Fruit fly (Drosophila melanogaster): ENCODE data around the gene Pgant6.

Pgant6 gene

DNA sequence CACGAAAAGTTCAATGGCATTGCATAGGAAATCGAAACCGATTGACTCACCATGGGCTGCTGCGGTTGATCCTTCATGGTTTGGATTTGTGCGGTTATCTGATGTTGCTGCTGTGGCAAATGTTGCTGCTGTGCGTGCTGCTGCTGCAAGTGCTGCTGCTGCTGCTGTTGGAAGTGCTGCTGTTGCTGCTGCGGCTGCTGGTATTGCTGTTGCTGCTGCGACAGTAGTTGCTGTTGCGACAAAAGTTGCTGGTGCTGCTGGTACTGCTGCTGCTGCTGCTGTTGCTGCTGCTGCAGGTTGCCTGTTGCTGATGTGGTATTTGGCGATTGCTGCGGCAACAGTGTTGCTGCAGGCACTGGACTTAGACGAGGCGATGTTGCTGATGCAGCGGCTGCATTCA lies 14.2 kb downstream of the Pgant6 start:
- TF ChIP-seq Dfd (GFP tag; optimal IDR thresholded peaks at IDR 0.05) (peak in 1 of 2 experiments; percentile 76), CG8089 (GFP tag; optimal IDR thresholded peaks at IDR 0.05) (no peak)

DNA sequence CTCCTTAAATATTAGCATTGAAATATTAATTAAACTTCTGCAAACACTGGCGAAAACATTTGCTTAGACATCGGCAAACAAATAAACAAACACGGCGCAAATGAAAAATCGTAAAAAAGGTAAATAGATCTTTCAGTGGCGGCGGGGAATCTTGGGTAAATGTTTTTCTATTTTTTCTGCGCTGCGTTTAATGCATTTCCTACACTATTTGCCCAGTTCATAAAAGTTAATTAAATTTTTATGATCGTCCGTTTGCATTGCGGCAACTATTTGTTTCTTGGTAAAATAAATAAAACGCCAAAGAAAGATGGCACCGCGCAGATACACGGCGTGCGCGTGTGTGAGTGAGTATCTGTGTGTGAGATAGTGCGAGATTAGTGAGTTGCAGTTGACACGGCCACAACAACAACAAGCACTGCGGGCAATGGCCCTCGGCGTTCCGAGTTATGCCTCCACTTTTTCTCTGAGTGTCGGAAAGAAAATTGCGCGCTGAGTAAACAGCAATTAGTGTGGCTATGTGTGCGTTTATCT lies 16.5 kb downstream of the Pgant6 start:
- no peak for TF ChIP-seq Ets97D (GFP tag; optimal IDR thresholded peaks at IDR 0.05)
- no peak for TF ChIP-seq CG3281 (GFP tag; optimal IDR thresholded peaks at IDR 0.05)
- TF ChIP-seq CG31224 (GFP tag; IDR thresholded peaks at IDR 0.05): no peak
- no peak; the same call in none of the 2 replicates for TF ChIP-seq vvl (GFP tag; IDR thresholded peaks at IDR 0.05)
- no peak for TF ChIP-seq D19B (GFP tag; optimal IDR thresholded peaks at IDR 0.05)
- TF ChIP-seq CG32772 (GFP tag; IDR thresholded peaks at IDR 0.05): no peak; the same call in 1 of the 2 replicates
- no peak for TF ChIP-seq CG12942 (GFP tag; optimal IDR thresholded peaks at IDR 0.05)
- peak; percentile 35 for TF ChIP-seq fd96Cb (tag; optimal IDR thresholded peaks at IDR 0.05)
- peak; percentile 3 for TF ChIP-seq bcd (GFP tag; optimal IDR thresholded peaks at IDR 0.05)
- peak; percentile 55 for TF ChIP-seq CG6254 (GFP tag; optimal IDR thresholded peaks at IDR 0.05)
- TF ChIP-seq dmrt11E (tag; optimal IDR thresholded peaks at IDR 0.05): peak; percentile 46
- no peak for TF ChIP-seq CG34422 (GFP tag; IDR thresholded peaks at IDR 0.05)
- peak; percentile 60 for TF ChIP-seq CG33557 (GFP tag; optimal IDR thresholded peaks at IDR 0.05)
- no peak for TF ChIP-seq CG2129 (GFP tag; IDR thresholded peaks at IDR 0.05; ENCODE audit: partially characterized antibody)
- no peak for TF ChIP-seq ken (GFP tag; IDR thresholded peaks at IDR 0.05)
- TF ChIP-seq CG13287 (GFP tag; IDR thresholded peaks at IDR 0.05; ENCODE audit: partially characterized antibody): no peak
- no peak for TF ChIP-seq Sry-β (GFP tag; optimal IDR thresholded peaks at IDR 0.05)
- no peak for TF ChIP-seq B-H1 (GFP tag; IDR thresholded peaks at IDR 0.05)
- TF ChIP-seq pum (GFP tag; optimal IDR thresholded peaks at IDR 0.05): peak; percentile 15
- no peak for TF ChIP-seq fu2 (GFP tag; optimal IDR thresholded peaks at IDR 0.05)
- no peak for TF ChIP-seq CG9437 (GFP tag; optimal IDR thresholded peaks at IDR 0.05)
- peak in 1 of 2 experiments; percentile 19 for TF ChIP-seq Hr78 (GFP tag; optimal IDR thresholded peaks at IDR 0.05)
- TF ChIP-seq gcm2 (GFP tag; optimal IDR thresholded peaks at IDR 0.05): no peak
- no peak for TF ChIP-seq NK7.1 (GFP tag; optimal IDR thresholded peaks at IDR 0.05)
- no peak for TF ChIP-seq Xbp1 (GFP tag; optimal IDR thresholded peaks at IDR 0.05)
- no peak for TF ChIP-seq CG30020 (tag; optimal IDR thresholded peaks at IDR 0.05)
- no peak for TF ChIP-seq Sin3A (optimal IDR thresholded peaks at IDR 0.05)
- no peak for TF ChIP-seq ham (GFP tag; IDR thresholded peaks at IDR 0.05)
- no peak for TF ChIP-seq psq (GFP tag; optimal IDR thresholded peaks at IDR 0.05)
- TF ChIP-seq Scr (GFP tag; IDR thresholded peaks at IDR 0.05; ENCODE audit: partially characterized antibody): no peak
- no peak for TF ChIP-seq sr (GFP tag; IDR thresholded peaks at IDR 0.05)
- no peak for TF ChIP-seq CG13775 (GFP tag; optimal IDR thresholded peaks at IDR 0.05)
- TF ChIP-seq Tbp (GFP tag; optimal IDR thresholded peaks at IDR 0.05): no peak
- no peak for TF ChIP-seq CG7372 (GFP tag; IDR thresholded peaks at IDR 0.05)
- TF ChIP-seq CG31441 (GFP tag; IDR thresholded peaks at IDR 0.05): peak; percentile 82
- TF ChIP-seq CG1233 (GFP tag; optimal IDR thresholded peaks at IDR 0.05): peak; percentile 29
- TF ChIP-seq CG1792 (GFP tag; optimal IDR thresholded peaks at IDR 0.05): no peak
- no peak for TF ChIP-seq Doc2 (GFP tag; IDR thresholded peaks at IDR 0.05)
- TF ChIP-seq NFAT (GFP tag; IDR thresholded peaks at IDR 0.05): peak; percentile 20; the same call in 1 of the 2 replicates
- TF ChIP-seq slbo (GFP tag; IDR thresholded peaks at IDR 0.05): no peak
- TF ChIP-seq tll (GFP tag; optimal IDR thresholded peaks at IDR 0.05): peak in 1 of 2 experiments; percentile 60
- TF ChIP-seq Aef1 (GFP tag; IDR thresholded peaks at IDR 0.05): no peak
- TF ChIP-seq CG18764 (GFP tag; optimal IDR thresholded peaks at IDR 0.05): no peak
- peak; percentile 74 for TF ChIP-seq odd (GFP tag; optimal IDR thresholded peaks at IDR 0.05)
- peak; percentile 63 for TF ChIP-seq CG4707 (GFP tag; optimal IDR thresholded peaks at IDR 0.05)
- TF ChIP-seq D (optimal IDR thresholded peaks at IDR 0.05): no peak
- TF ChIP-seq D (GFP tag; optimal IDR thresholded peaks at IDR 0.05): peak; percentile 52
- peak; percentile 23 for TF ChIP-seq CG18619 (GFP tag; optimal IDR thresholded peaks at IDR 0.05)

Data from whole organism, embryonic.